Worm (Caenorhabditis elegans): ENCODE data around the gene K09H11.6.

DNA sequence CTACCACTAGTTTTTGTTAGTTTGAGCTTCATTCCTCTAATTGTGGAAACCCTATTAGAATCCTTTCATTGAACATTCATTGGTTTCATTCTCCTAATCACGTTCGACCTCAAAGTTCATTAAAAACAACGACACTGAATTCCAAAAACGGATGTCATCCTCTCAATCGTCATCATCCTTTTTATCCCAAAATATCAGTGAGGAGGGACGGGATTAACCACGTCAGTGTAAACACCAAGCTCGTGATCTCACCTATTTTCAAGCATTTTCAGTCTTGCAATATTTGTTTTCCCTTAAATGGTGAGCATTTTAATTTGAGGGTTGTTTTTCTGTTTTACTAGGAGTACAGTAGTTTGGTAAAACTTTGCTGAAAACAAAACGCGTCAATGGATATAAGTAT lies 31.5 kb downstream of the K09H11.6 start:
- TF ChIP-seq lin-26 (GFP tag; IDR thresholded peaks at IDR 0.05) = no peak
- TF ChIP-seq xnd-1 (tag; optimal IDR thresholded peaks at IDR 0.05) = no peak
- TF ChIP-seq snpc-1.1 (tag; optimal IDR thresholded peaks at IDR 0.05; ENCODE audit: insufficient read depth) = no peak
- TF ChIP-seq ceh-58 (GFP tag; IDR thresholded peaks at IDR 0.05) = no peak
- no peak for TF ChIP-seq F55B11.4 (tag; optimal IDR thresholded peaks at IDR 0.05; ENCODE audit: borderline replicate concordance, insufficient read depth)
- TF ChIP-seq nfya-1 (tag; optimal IDR thresholded peaks at IDR 0.05; ENCODE audit: borderline replicate concordance, insufficient read depth) = no peak
- TF ChIP-seq pha-4 (tag; optimal IDR thresholded peaks at IDR 0.05) = no peak
- no peak for TF ChIP-seq snpc-4 (GFP tag; optimal IDR thresholded peaks at IDR 0.05)
- no peak for TF ChIP-seq snpc-4 (tag; optimal IDR thresholded peaks at IDR 0.05)
